Worm (Caenorhabditis elegans): Measurements from ENCODE around the gene F21D5.6.

F21D5.6 gene

DNA sequence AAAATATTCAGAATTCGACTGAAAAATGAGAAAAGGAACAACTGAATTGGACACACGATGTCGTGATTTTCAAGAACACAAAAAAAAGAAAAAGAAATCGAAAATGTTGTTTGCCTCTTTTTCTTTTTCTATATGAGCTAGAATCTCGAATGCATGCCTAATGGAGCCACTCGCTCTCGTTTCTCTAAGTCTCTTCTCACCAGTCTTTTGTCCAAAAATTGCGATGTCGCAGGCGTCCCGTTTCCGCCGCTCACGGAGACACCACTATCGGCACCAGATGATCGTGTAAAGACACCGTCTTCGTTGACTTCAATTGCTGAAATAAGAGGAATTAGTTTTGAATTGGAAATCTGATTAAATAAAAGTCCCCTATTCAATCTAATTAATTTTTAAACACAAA is 17.4 kb upstream of the F21D5.6 start (continued):
- TF ChIP-seq ceh-82 (tag; optimal IDR thresholded peaks at IDR 0.05) = peak; percentile 2 to 65 (median 26)
- TF ChIP-seq hpl-2 (GFP tag; optimal IDR thresholded peaks at IDR 0.05) = no peak
- TF ChIP-seq nhr-77 (tag; optimal IDR thresholded peaks at IDR 0.05) = no peak
- no peak for TF ChIP-seq egl-27 (tag; optimal IDR thresholded peaks at IDR 0.05)
- TF ChIP-seq irx-1 (tag; optimal IDR thresholded peaks at IDR 0.05) = peak; percentile 43
- no peak for TF ChIP-seq ceh-8 (GFP tag; optimal IDR thresholded peaks at IDR 0.05)
- TF ChIP-seq efl-3 (GFP tag; optimal IDR thresholded peaks at IDR 0.05) = no peak
- no peak for TF ChIP-seq nhr-90 (tag; optimal IDR thresholded peaks at IDR 0.05; ENCODE audit: poor library complexity)
- TF ChIP-seq ces-1 (GFP tag; optimal IDR thresholded peaks at IDR 0.05) = no peak
- TF ChIP-seq fos-1 (tag; optimal IDR thresholded peaks at IDR 0.05) = no peak
- TF ChIP-seq efl-1 (optimal IDR thresholded peaks at IDR 0.05) = peak; percentile 38 to 50
- peak in 1 of 2 experiments; percentile 13 for TF ChIP-seq efl-1 (GFP tag; optimal IDR thresholded peaks at IDR 0.05 in 1 of 2)
- no peak for TF ChIP-seq dsc-1 (tag; optimal IDR thresholded peaks at IDR 0.05)
- no peak for TF ChIP-seq nhr-237 (tag; optimal IDR thresholded peaks at IDR 0.05)
- no peak for TF ChIP-seq aha-1 (tag; optimal IDR thresholded peaks at IDR 0.05)
- TF ChIP-seq nhr-76 (tag; optimal IDR thresholded peaks at IDR 0.05) = no peak
- no peak for TF ChIP-seq ceh-63 (GFP tag; optimal IDR thresholded peaks at IDR 0.05)
- no peak for TF ChIP-seq sup-37 (GFP tag; optimal IDR thresholded peaks at IDR 0.05)
- TF ChIP-seq nhr-28 (tag; optimal IDR thresholded peaks at IDR 0.05) = no peak
- peak; percentile 54 for TF ChIP-seq nhr-47 (tag; optimal IDR thresholded peaks at IDR 0.05)
- no peak for TF ChIP-seq pqm-1 (tag; optimal IDR thresholded peaks at IDR 0.05)
- TF ChIP-seq ztf-4 (tag; optimal IDR thresholded peaks at IDR 0.05) = no peak
- TF ChIP-seq aly-2 (tag; optimal IDR thresholded peaks at IDR 0.05) = no peak
- TF ChIP-seq C04F5.9 (tag; optimal IDR thresholded peaks at IDR 0.05) = no peak
- TF ChIP-seq C34B4.2 (tag; optimal IDR thresholded peaks at IDR 0.05) = no peak
- TF ChIP-seq rnt-1 (tag; optimal IDR thresholded peaks at IDR 0.05) = peak; percentile 34
- TF ChIP-seq fkh-8 (tag; optimal IDR thresholded peaks at IDR 0.05) = peak; percentile 57
- no peak for TF ChIP-seq nhr-85 (tag)
- no peak for TF ChIP-seq zag-1 (tag; optimal IDR thresholded peaks at IDR 0.05)
- no peak for TF ChIP-seq mef-2 (tag; optimal IDR thresholded peaks at IDR 0.05)

DNA sequence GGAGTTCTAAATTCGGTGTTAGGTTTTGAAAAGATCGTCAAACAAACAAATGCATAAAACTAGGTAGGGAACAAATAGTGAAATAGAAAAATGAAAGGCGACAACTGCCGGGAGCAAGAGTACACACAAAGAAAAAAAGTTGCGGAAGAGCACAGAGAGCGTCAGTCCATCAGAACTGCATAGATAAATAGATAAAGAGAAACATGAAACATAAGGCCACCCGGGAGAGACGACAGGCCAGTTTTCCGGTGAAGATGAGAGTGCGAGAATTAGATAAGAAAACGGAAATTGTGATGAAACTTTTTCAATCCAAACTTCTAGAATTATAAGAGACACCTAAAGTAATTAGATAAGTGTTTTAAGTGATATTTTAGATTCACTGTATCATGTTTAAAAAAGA is 16.5 kb upstream of the F21D5.6 start:
- TF ChIP-seq efl-1 (optimal IDR thresholded peaks at IDR 0.05) = peak in 1 of 2 experiments; percentile 12
- TF ChIP-seq efl-1 (GFP tag; optimal IDR thresholded peaks at IDR 0.05 in 1 of 2) = no peak
- peak; percentile 25 for TF ChIP-seq snu-23 (GFP tag; optimal IDR thresholded peaks at IDR 0.05)
- no peak for TF ChIP-seq sup-37 (GFP tag; optimal IDR thresholded peaks at IDR 0.05)
- peak; percentile 51 for TF ChIP-seq nhr-71 (tag; optimal IDR thresholded peaks at IDR 0.05)
- peak in 1 of 3 experiments; percentile 10 for TF ChIP-seq ceh-82 (tag; optimal IDR thresholded peaks at IDR 0.05)
- peak in 1 of 2 experiments; percentile 38 for TF ChIP-seq lsy-2 (tag; optimal IDR thresholded peaks at IDR 0.05)
- TF ChIP-seq nhr-28 (tag; optimal IDR thresholded peaks at IDR 0.05) = no peak
- TF ChIP-seq pqm-1 (tag; optimal IDR thresholded peaks at IDR 0.05) = peak; percentile 82
- no peak for TF ChIP-seq ceh-90 (tag; optimal IDR thresholded peaks at IDR 0.05)
- peak; percentile 78 for TF ChIP-seq lin-14 (GFP tag; optimal IDR thresholded peaks at IDR 0.05)
- TF ChIP-seq rnt-1 (tag; optimal IDR thresholded peaks at IDR 0.05) = peak; percentile 33
- peak in 1 of 2 experiments; percentile 22 for TF ChIP-seq lin-35 (GFP tag; optimal IDR thresholded peaks at IDR 0.05)
- TF ChIP-seq swsn-7 (tag; optimal IDR thresholded peaks at IDR 0.05) = peak; percentile 5
- peak; percentile 24 for TF ChIP-seq nhr-20 (tag; optimal IDR thresholded peaks at IDR 0.05)
- TF ChIP-seq alr-1 (tag; optimal IDR thresholded peaks at IDR 0.05; ENCODE audit: borderline replicate concordance) = no peak
- no peak for TF ChIP-seq C04F5.9 (tag; optimal IDR thresholded peaks at IDR 0.05)
- no peak for TF ChIP-seq aly-2 (tag; optimal IDR thresholded peaks at IDR 0.05)
- TF ChIP-seq skn-1 (tag; optimal IDR thresholded peaks at IDR 0.05) = no peak
- TF ChIP-seq unc-130 (tag; optimal IDR thresholded peaks at IDR 0.05) = peak; percentile 31
- peak; percentile 69 for TF ChIP-seq elt-2 (tag; optimal IDR thresholded peaks at IDR 0.05)
- TF ChIP-seq fos-1 (tag; optimal IDR thresholded peaks at IDR 0.05) = no peak
- no peak for TF ChIP-seq ceh-88 (GFP tag; IDR thresholded peaks at IDR 0.05)
- no peak for TF ChIP-seq egl-27 (tag; optimal IDR thresholded peaks at IDR 0.05)
- peak; percentile 1 for TF ChIP-seq C16A3.4 (tag; optimal IDR thresholded peaks at IDR 0.05)
- TF ChIP-seq jun-1 (tag; optimal IDR thresholded peaks at IDR 0.05) = no peak
- TF ChIP-seq Y116A8C.19 (tag; optimal IDR thresholded peaks at IDR 0.05; ENCODE audit: borderline replicate concordance) = no peak
- TF ChIP-seq nhr-84 (tag; optimal IDR thresholded peaks at IDR 0.05) = no peak
